Fruit fly (Drosophila melanogaster) whole organism, embryonic: ENCODE measurements around the gene Dlip2.

Source experiments
- Asciz ChIP-seq: fragments of 200-800 bp; sonication (Bioruptor generic); optimal IDR thresholded peaks from 2 replicates; lab custom pipeline; 2017; ENCODE audit warnings: missing biosample characterization, mild to moderate bottlenecking, missing genetic modification characterization, missing genetic modification reagents
- CG10267 ChIP-seq: fragments of 200-800 bp; sonication (Bioruptor generic); optimal IDR thresholded peaks from 2 replicates; lab custom pipeline; 2018; ENCODE audit warnings: missing biosample characterization, mild to moderate bottlenecking, missing genetic modification characterization, moderate library complexity
- CG10462 ChIP-seq: fragments of 200-800 bp; sonication (Bioruptor generic); optimal IDR thresholded peaks from 2 replicates; lab custom pipeline; 2016; ENCODE audit warnings: missing biosample characterization, missing genetic modification characterization
- CG11695 ChIP-seq: fragments of 200-800 bp; sonication (Bioruptor generic); IDR thresholded peaks from 3 replicates; pipeline ENCODE4 v1.3.6; 2022; ENCODE audit warnings: missing biosample characterization, missing genetic modification characterization
- CG13424 ChIP-seq: fragments of 200-800 bp; sonication (Bioruptor generic); optimal IDR thresholded peaks from 2 replicates; lab custom pipeline; 2019; ENCODE audit warnings: missing biosample characterization, mild to moderate bottlenecking, missing genetic modification characterization, moderate library complexity
- CG13775 ChIP-seq: fragments of 200-800 bp; sonication (Bioruptor generic); optimal IDR thresholded peaks from 3 replicates; lab custom pipeline; 2017; ENCODE audit warnings: missing biosample characterization, mild to moderate bottlenecking, missing genetic modification characterization
- CG17359 ChIP-seq: fragments of 200-800 bp; sonication (Bioruptor generic); optimal IDR thresholded peaks from 3 replicates; lab custom pipeline; 2018; ENCODE audit warnings: missing biosample characterization, mild to moderate bottlenecking, missing genetic modification characterization, moderate library complexity
- CG18599 ChIP-seq: fragments of 200-800 bp; sonication (Bioruptor generic); optimal IDR thresholded peaks from 3 replicates; lab custom pipeline; 2017; ENCODE audit warnings: missing biosample characterization, missing genetic modification characterization, mild to moderate bottlenecking, moderate library complexity, missing genetic modification reagents
- CG2129 ChIP-seq: fragments of 200-800 bp; sonication (Bioruptor generic); IDR thresholded peaks from 2 replicates; pipeline ENCODE4 v1.3.6; 2022; ENCODE audit warnings: missing biosample characterization, missing genetic modification characterization; ENCODE audit not compliant: partially characterized antibody
- CG4424 ChIP-seq: fragments of 200-800 bp; sonication (Bioruptor generic); optimal IDR thresholded peaks from 3 replicates; lab custom pipeline; 2016; ENCODE audit warnings: missing biosample characterization, missing genetic modification characterization
- CG6654 ChIP-seq: fragments of 200-800 bp; sonication (Bioruptor generic); optimal IDR thresholded peaks from 2 replicates; lab custom pipeline; 2017; ENCODE audit warnings: missing biosample characterization, mild to moderate bottlenecking, missing genetic modification characterization
- CG6813 ChIP-seq: fragments of 200-800 bp; sonication (Bioruptor generic); optimal IDR thresholded peaks from 2 replicates; lab custom pipeline; 2017; ENCODE audit warnings: missing biosample characterization, missing genetic modification characterization, mild to moderate bottlenecking, moderate library complexity, missing genetic modification reagents
- CG8478 ChIP-seq: fragments of >200 bp; optimal IDR thresholded peaks from 2 replicates; lab custom pipeline; 2018
- CG9609 ChIP-seq: fragments of 200-800 bp; sonication (Bioruptor generic); optimal IDR thresholded peaks from 3 replicates; lab custom pipeline; 2016; ENCODE audit warnings: missing biosample characterization, missing genetic modification characterization
- Camta ChIP-seq: fragments of 200-800 bp; sonication (Bioruptor generic); optimal IDR thresholded peaks from 2 replicates; lab custom pipeline; 2016; ENCODE audit warnings: missing biosample characterization, missing genetic modification characterization
- Dad ChIP-seq: fragments of 200-800 bp; sonication (Bioruptor generic); optimal IDR thresholded peaks from 3 replicates; lab custom pipeline; 2016; ENCODE audit warnings: missing biosample characterization, missing genetic modification characterization
- Doc3 ChIP-seq: fragments of 200-800 bp; sonication (Bioruptor generic); IDR thresholded peaks from 3 replicates; pipeline ENCODE4 v1.3.6; 2022; ENCODE audit warnings: missing biosample characterization, missing genetic modification characterization; ENCODE audit not compliant: partially characterized antibody
- Dref ChIP-seq: fragments of 200-800 bp; sonication (Bioruptor generic); IDR thresholded peaks from 2 replicates; pipeline ENCODE4 v1.3.6; 2022; ENCODE audit warnings: missing biosample characterization, missing genetic modification characterization
- HHEX ChIP-seq: fragments of 200-800 bp; sonication (Bioruptor generic); optimal IDR thresholded peaks from 3 replicates; lab custom pipeline; 2017; ENCODE audit warnings: missing biosample characterization, mild to moderate bottlenecking, missing genetic modification characterization, missing genetic modification reagents
- Hey ChIP-seq: fragments of 200-800 bp; sonication (Bioruptor generic); optimal IDR thresholded peaks from 3 replicates; lab custom pipeline; 2018; ENCODE audit warnings: missing biosample characterization, mild to moderate bottlenecking, missing genetic modification characterization
- Hmr ChIP-seq: fragments of 200-800 bp; sonication (Bioruptor generic); optimal IDR thresholded peaks from 3 replicates; lab custom pipeline; 2017; ENCODE audit warnings: mild to moderate bottlenecking, missing biosample characterization, missing genetic modification reagents, missing genetic modification characterization
- Lhr ChIP-seq: fragments of 200-800 bp; sonication (Bioruptor generic); optimal IDR thresholded peaks from 3 replicates; lab custom pipeline; 2017; ENCODE audit warnings: mild to moderate bottlenecking, missing biosample characterization, missing genetic modification reagents, missing genetic modification characterization
- Meics ChIP-seq: fragments of 200-800 bp; sonication (Bioruptor generic); optimal IDR thresholded peaks from 2 replicates; lab custom pipeline; 2017; ENCODE audit warnings: missing biosample characterization, mild to moderate bottlenecking, missing genetic modification characterization
- Trl ChIP-seq, 3 experiments: fragments of >200 bp in 2 of 3; fragments of 200-800 bp in 1 of 3; sonication (Bioruptor generic) in 1 of 3; optimal IDR thresholded peaks; 2 replicates in 1 of 3; 3 replicates in 2 of 3; lab custom pipeline; 2016 to 2017; ENCODE audit warnings: missing biosample characterization in 1 of 3, missing genetic modification characterization in 1 of 3
- ase ChIP-seq: fragments of 200-800 bp; sonication (Bioruptor generic); IDR thresholded peaks from 3 replicates; pipeline ENCODE4 v1.3.6; 2022; ENCODE audit warnings: missing biosample characterization, missing genetic modification characterization
- bsh ChIP-seq, 2 experiments: fragments of 200-800 bp; sonication (Bioruptor generic); optimal IDR thresholded peaks; 2 replicates each; lab custom pipeline; 2017 to 2018; ENCODE audit warnings: mild to moderate bottlenecking in 2 of 2, missing biosample characterization in 2 of 2, missing genetic modification characterization in 2 of 2, moderate library complexity in 1 of 2
- cad ChIP-seq: fragments of >200 bp; optimal IDR thresholded peaks from 2 replicates; lab custom pipeline; 2017; ENCODE audit warnings: missing biosample characterization, missing genetic modification characterization
- fd102C ChIP-seq: fragments of 200-800 bp; sonication (Bioruptor generic); optimal IDR thresholded peaks from 2 replicates; lab custom pipeline; 2018; ENCODE audit warnings: missing biosample characterization, mild to moderate bottlenecking, missing genetic modification characterization, moderate library complexity
- fd3F ChIP-seq: fragments of 200-800 bp; sonication (Bioruptor generic); optimal IDR thresholded peaks from 2 replicates; lab custom pipeline; 2018; ENCODE audit warnings: missing biosample characterization, mild to moderate bottlenecking, missing genetic modification characterization, moderate library complexity
- fu2 ChIP-seq: fragments of 200-800 bp; sonication (Bioruptor generic); optimal IDR thresholded peaks from 2 replicates; lab custom pipeline; 2016; ENCODE audit warnings: missing biosample characterization, missing genetic modification characterization
- grn ChIP-seq: fragments of 200-800 bp; sonication (Bioruptor generic); optimal IDR thresholded peaks from 3 replicates; lab custom pipeline; 2017; ENCODE audit warnings: missing biosample characterization, missing genetic modification characterization
- lov ChIP-seq, 2 experiments: fragments of 200-800 bp in 1 of 2; fragments of >200 bp in 1 of 2; sonication (Bioruptor generic) in 1 of 2; IDR thresholded peaks in 1 of 2; optimal IDR thresholded peaks in 1 of 2; 2 replicates in 1 of 2; 3 replicates in 1 of 2; pipeline versions ENCODE4 v1.3.6 to Lab custom; 2017 to 2022; ENCODE audit warnings: missing biosample characterization in 1 of 2, missing genetic modification characterization in 1 of 2
- nerfin-1 ChIP-seq: fragments of 200-800 bp; sonication (Bioruptor generic); optimal IDR thresholded peaks from 3 replicates; lab custom pipeline; 2019; ENCODE audit warnings: missing biosample characterization, mild to moderate bottlenecking, missing genetic modification characterization, moderate library complexity
- onecut ChIP-seq: fragments of 200-800 bp; sonication (Bioruptor generic); IDR thresholded peaks from 2 replicates; pipeline ENCODE4 v1.3.6; 2022; ENCODE audit warnings: missing biosample characterization, missing genetic modification characterization
- peb ChIP-seq: fragments of 200-800 bp; sonication (Bioruptor generic); IDR thresholded peaks from 2 replicates; pipeline ENCODE4 v1.3.6; 2022; ENCODE audit warnings: missing biosample characterization, missing genetic modification characterization
- pros ChIP-seq: fragments of 200-800 bp; sonication (Bioruptor generic); optimal IDR thresholded peaks from 3 replicates; lab custom pipeline; 2019; ENCODE audit warnings: missing biosample characterization, mild to moderate bottlenecking, missing genetic modification characterization, moderate library complexity
- psq ChIP-seq: fragments of 200-800 bp; sonication (Bioruptor generic); optimal IDR thresholded peaks from 2 replicates; lab custom pipeline; 2017; ENCODE audit warnings: missing biosample characterization, missing genetic modification characterization
- pum ChIP-seq: fragments of 200-800 bp; sonication (Bioruptor generic); optimal IDR thresholded peaks from 2 replicates; lab custom pipeline; 2016; ENCODE audit warnings: missing biosample characterization, missing genetic modification characterization
- ro ChIP-seq: fragments of 200-800 bp; sonication (Bioruptor generic); IDR thresholded peaks from 2 replicates; pipeline ENCODE4 v1.3.6; 2022; ENCODE audit warnings: missing biosample characterization, missing genetic modification characterization
- shn ChIP-seq: fragments of 200-800 bp; sonication (Bioruptor generic); optimal IDR thresholded peaks from 3 replicates; lab custom pipeline; 2016; ENCODE audit warnings: missing biosample characterization, missing genetic modification characterization
- sim ChIP-seq: fragments of 200-800 bp; sonication (Bioruptor generic); IDR thresholded peaks from 2 replicates; pipeline ENCODE4 v1.3.6; 2022; ENCODE audit warnings: missing biosample characterization, missing genetic modification characterization
- slou ChIP-seq: fragments of 200-800 bp; sonication (Bioruptor generic); optimal IDR thresholded peaks from 3 replicates; lab custom pipeline; 2016; ENCODE audit warnings: missing biosample characterization, missing genetic modification characterization
- sr ChIP-seq: fragments of 200-800 bp; sonication (Bioruptor generic); IDR thresholded peaks from 3 replicates; pipeline ENCODE4 v1.3.6; 2022; ENCODE audit warnings: missing biosample characterization, missing genetic modification characterization
- toy ChIP-seq: fragments of 200-800 bp; sonication (Bioruptor generic); IDR thresholded peaks from 2 replicates; pipeline ENCODE4 v1.3.6; 2022; ENCODE audit warnings: missing biosample characterization, missing genetic modification characterization
- trh ChIP-seq: fragments of 200-800 bp; sonication (Bioruptor generic); optimal IDR thresholded peaks from 2 replicates; lab custom pipeline; 2016; ENCODE audit warnings: missing biosample characterization, missing genetic modification characterization
- tx ChIP-seq: fragments of 200-800 bp; sonication (Bioruptor generic); optimal IDR thresholded peaks from 2 replicates; lab custom pipeline; 2016; ENCODE audit warnings: missing biosample characterization, missing genetic modification characterization
- vvl ChIP-seq: fragments of 200-800 bp; sonication (Bioruptor generic); IDR thresholded peaks from 2 replicates; pipeline ENCODE4 v1.3.6; 2022; ENCODE audit warnings: missing biosample characterization, missing genetic modification characterization
- zen ChIP-seq: fragments of 200-800 bp; sonication (Bioruptor generic); optimal IDR thresholded peaks from 3 replicates; lab custom pipeline; 2018; ENCODE audit warnings: missing biosample characterization, mild to moderate bottlenecking, missing genetic modification characterization, moderate library complexity
- zfh2 ChIP-seq: fragments of 200-800 bp; sonication (Bioruptor generic); optimal IDR thresholded peaks from 2 replicates; lab custom pipeline; 2016; ENCODE audit warnings: missing biosample characterization, missing genetic modification characterization

Gene Dlip2

DNA sequence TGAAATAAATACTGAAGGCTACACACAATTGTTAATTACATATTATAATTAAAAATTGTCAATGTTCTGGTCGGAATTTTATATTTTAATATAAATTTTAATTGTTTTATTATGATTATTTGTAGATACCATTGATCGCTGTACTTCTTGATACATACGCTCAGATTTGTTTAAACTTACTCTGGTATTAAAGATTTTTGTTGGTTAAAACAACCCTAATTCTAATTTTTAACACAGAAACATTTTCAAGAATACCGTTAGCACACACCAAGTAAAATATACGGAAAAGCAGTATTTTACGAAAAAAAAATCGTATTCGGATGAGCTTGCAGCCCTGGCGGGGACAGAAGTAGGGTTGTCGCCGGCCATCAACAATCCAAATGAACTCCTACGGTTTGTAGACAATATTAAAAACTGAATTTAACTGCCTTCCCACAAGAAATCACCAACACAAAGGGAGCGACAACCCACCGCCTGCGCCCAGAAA lies 3.8 kb downstream of the Dlip2 start, which contains the start of the genes CG9775, MED31 and slx1:
Gene CG9775, minus strand, starts transcription at position 223 of the 487 bp plus-strand sequence.
Gene MED31, plus strand, starts transcription at position 348 of the 487 bp plus-strand sequence.
Gene slx1, plus strand, starts transcription at position 348 of the 487 bp plus-strand sequence.
- TF ChIP-seq onecut (GFP tag; lab: Robert Waterston, UW), result peak; percentile 4; the same call in 1 of the 2 replicates
- TF ChIP-seq ro (GFP tag; lab: Robert Waterston, UW), result no peak
- peak; percentile 81 for TF ChIP-seq CG11695 (GFP tag; lab: Robert Waterston, UW)
- peak; percentile 23 for TF ChIP-seq shn (GFP tag; lab: Kevin White, UChicago)
- TF ChIP-seq Hmr (GFP tag; lab: Kevin White, UChicago), result peak; percentile 81
- TF ChIP-seq bsh (GFP tag; optimal IDR thresholded peaks at IDR 0.05; lab: Kevin White, UChicago), result peak in 1 of 2 experiments; percentile 77
- TF ChIP-seq CG17359, result peak; percentile 80
- peak; percentile 16 for TF ChIP-seq Lhr
- TF ChIP-seq HHEX (GFP tag; lab: Kevin White, UChicago), result peak; percentile 59
- TF ChIP-seq CG13424 (tag; lab: Kevin White, UChicago), result peak; percentile 82
- TF ChIP-seq sim, result no peak
- TF ChIP-seq pum, result peak; percentile 31
- no peak for TF ChIP-seq cad
- TF ChIP-seq Dad, result no peak
- TF ChIP-seq CG4424 (GFP tag; lab: Kevin White, UChicago), result peak; percentile 75
- TF ChIP-seq fd3F (GFP tag; lab: Kevin White, UChicago), result peak; percentile 76
- no peak for TF ChIP-seq CG2129 (GFP tag; lab: Robert Waterston, UW)
- no peak for TF ChIP-seq grn (GFP tag; lab: Kevin White, UChicago)
- TF ChIP-seq CG10462 (GFP tag; lab: Kevin White, UChicago), result peak; percentile 51
- TF ChIP-seq Asciz (GFP tag; lab: Kevin White, UChicago), result peak; percentile 15
- no peak for TF ChIP-seq lov (optimal IDR thresholded peaks at IDR 0.05; lab: Kevin White, UChicago)
- TF ChIP-seq lov (GFP tag; IDR thresholded peaks at IDR 0.05; lab: Robert Waterston, UW), result 0 out of 3 replicates have a peak, but pooled peaks have one; percentile 60
- peak; percentile 30 for TF ChIP-seq CG6654 (GFP tag; lab: Kevin White, UChicago)
- TF ChIP-seq CG13775 (GFP tag; lab: Kevin White, UChicago), result peak; percentile 88
- peak; percentile 78 for TF ChIP-seq Meics (GFP tag; lab: Kevin White, UChicago)
- TF ChIP-seq CG9609 (GFP tag; lab: Kevin White, UChicago), result peak; percentile 1
- no peak for TF ChIP-seq toy
- no peak for TF ChIP-seq CG6813
- peak; percentile 67; the same call in 2 of the 3 replicates for TF ChIP-seq ase
- no peak for TF ChIP-seq pros
- no peak for TF ChIP-seq fd102C
- TF ChIP-seq Dref (GFP tag; lab: Robert Waterston, UW), result no peak
- no peak for TF ChIP-seq fu2 (GFP tag; lab: Kevin White, UChicago)
- TF ChIP-seq CG10267 (tag; lab: Kevin White, UChicago), result peak; percentile 80
- peak; percentile 36 for TF ChIP-seq psq (GFP tag; lab: Kevin White, UChicago)
- peak; percentile 81 for TF ChIP-seq zen (tag; lab: Kevin White, UChicago)
- peak; percentile 74 for TF ChIP-seq vvl
- TF ChIP-seq sr (GFP tag; lab: Robert Waterston, UW), result no peak
- TF ChIP-seq tx (GFP tag; lab: Kevin White, UChicago), result peak; percentile 8
- no peak for TF ChIP-seq Trl (optimal IDR thresholded peaks at IDR 0.05; lab: Kevin White, UChicago)
- TF ChIP-seq Trl (GFP tag; optimal IDR thresholded peaks at IDR 0.05; lab: Kevin White, UChicago), result peak; percentile 46
- peak; percentile 43 for TF ChIP-seq nerfin-1 (tag; lab: Kevin White, UChicago)
- TF ChIP-seq Doc3 (GFP tag; lab: Robert Waterston, UW), result no peak
- peak; percentile 78 for TF ChIP-seq CG18599 (GFP tag; lab: Kevin White, UChicago)
- TF ChIP-seq trh, result peak; percentile 20
- no peak for TF ChIP-seq CG8478 (lab: Kevin White, UChicago)
- TF ChIP-seq zfh2 (GFP tag; lab: Kevin White, UChicago), result peak; percentile 39
- TF ChIP-seq Camta (GFP tag; lab: Kevin White, UChicago), result no peak
- TF ChIP-seq peb (GFP tag; lab: Robert Waterston, UW), result no peak; the same call in 1 of the 2 replicates
- no peak for TF ChIP-seq Hey (tag; lab: Kevin White, UChicago)
- peak; percentile 41 for TF ChIP-seq slou (GFP tag; lab: Kevin White, UChicago)
